Worm (Caenorhabditis elegans) whole organism, L2 larva: ENCODE measurements around the gene ecps-2.
A peak's percentile ranks its signal among the peaks of the same experiment; 100 is the strongest.

Experiments
- C34F6.9 ChIP-seq: fragments of 150-350 bp; optimal IDR thresholded peaks from 2 replicates; lab custom pipeline; 2014; ENCODE audit warnings: missing biosample characterization, missing genetic modification characterization
- R02D3.7 ChIP-seq: fragments of 150-350 bp; optimal IDR thresholded peaks from 2 replicates; lab custom pipeline; 2014; ENCODE audit warnings: missing biosample characterization, missing genetic modification characterization
- ama-1 ChIP-seq: fragments of 150-350 bp; optimal IDR thresholded peaks from 2 replicates; lab custom pipeline; 2018; ENCODE audit warnings: inconsistent platforms
- blmp-1 ChIP-seq: sonication (generic microtip); optimal IDR thresholded peaks from 2 replicates; lab custom pipeline; 2017; ENCODE audit warnings: missing genetic modification characterization, mild to moderate bottlenecking, missing compliant biosample characterization, antibody characterized with exemption, moderate library complexity; ENCODE audit not compliant: insufficient read depth
- ceh-82 ChIP-seq: fragments of 150-350 bp; optimal IDR thresholded peaks from 2 replicates; lab custom pipeline; 2014; ENCODE audit warnings: missing biosample characterization, missing genetic modification characterization
- crh-2 ChIP-seq: sonication (generic microtip); optimal IDR thresholded peaks from 2 replicates; lab custom pipeline; 2017; ENCODE audit warnings: missing biosample characterization, missing genetic modification characterization
- dmd-4 ChIP-seq: sonication (generic microtip); optimal IDR thresholded peaks from 2 replicates; lab custom pipeline; 2017; ENCODE audit warnings: missing biosample characterization, missing genetic modification characterization
- egl-27 ChIP-seq: sonication (generic microtip); optimal IDR thresholded peaks from 3 replicates; lab custom pipeline; 2017; ENCODE audit warnings: missing biosample characterization, missing genetic modification reagents, missing genetic modification characterization
- elt-1 ChIP-seq: fragments of 150-350 bp; optimal IDR thresholded peaks from 2 replicates; lab custom pipeline; 2014; ENCODE audit warnings: missing biosample characterization, missing genetic modification characterization
- elt-3 ChIP-seq: sonication (generic microtip); optimal IDR thresholded peaks from 2 replicates; lab custom pipeline; 2017; ENCODE audit warnings: missing biosample characterization, missing genetic modification characterization
- fos-1 ChIP-seq: fragments of 150-350 bp; optimal IDR thresholded peaks from 2 replicates; lab custom pipeline; 2014; ENCODE audit warnings: missing biosample characterization, missing genetic modification characterization
- gmeb-1 ChIP-seq: fragments of 150-350 bp; optimal IDR thresholded peaks from 2 replicates; lab custom pipeline; 2014; ENCODE audit warnings: missing biosample characterization, missing genetic modification characterization
- lin-11 ChIP-seq: fragments of 150-350 bp; sonication (generic microtip); optimal IDR thresholded peaks from 2 replicates; lab custom pipeline; 2014; ENCODE audit warnings: missing biosample characterization, missing genetic modification characterization, inconsistent platforms, mixed read lengths
- lin-13 ChIP-seq: fragments of 150-350 bp; optimal IDR thresholded peaks from 2 replicates; lab custom pipeline; 2014; ENCODE audit warnings: missing biosample characterization, missing genetic modification reagents, missing genetic modification characterization
- lin-39 ChIP-seq: fragments of 150-350 bp; optimal IDR thresholded peaks from 2 replicates; lab custom pipeline; 2014; ENCODE audit warnings: missing biosample characterization, missing genetic modification reagents, missing genetic modification characterization
- lsy-2 ChIP-seq, 2 experiments: fragments of 150-350 bp in 1 of 2; sonication (generic microtip) in 1 of 2; optimal IDR thresholded peaks; 2 replicates each; lab custom pipeline; 2014 to 2017; ENCODE audit warnings: missing biosample characterization in 2 of 2, missing genetic modification characterization in 2 of 2
- mab-5 ChIP-seq: fragments of 150-350 bp; optimal IDR thresholded peaks from 2 replicates; lab custom pipeline; 2014; ENCODE audit warnings: missing biosample characterization, missing genetic modification characterization
- mbf-1 ChIP-seq: sonication (generic microtip); optimal IDR thresholded peaks from 2 replicates; lab custom pipeline; 2017; ENCODE audit warnings: missing biosample characterization, missing genetic modification characterization
- mdl-1 ChIP-seq, 2 experiments: fragments of 150-350 bp in 1 of 2; sonication (generic microtip) in 1 of 2; optimal IDR thresholded peaks; 2 replicates each; lab custom pipeline; 2017; ENCODE audit warnings: missing biosample characterization in 2 of 2, missing genetic modification characterization in 2 of 2
- nhr-10 ChIP-seq: sonication (generic microtip); optimal IDR thresholded peaks from 2 replicates; lab custom pipeline; 2017; ENCODE audit warnings: missing biosample characterization, missing genetic modification characterization
- nhr-11 ChIP-seq: fragments of 150-350 bp; optimal IDR thresholded peaks from 2 replicates; lab custom pipeline; 2014; ENCODE audit warnings: missing biosample characterization, missing genetic modification characterization
- nhr-12 ChIP-seq: fragments of 150-350 bp; optimal IDR thresholded peaks from 2 replicates; lab custom pipeline; 2014; ENCODE audit warnings: missing biosample characterization, missing genetic modification characterization
- nhr-129 ChIP-seq: fragments of 150-350 bp; optimal IDR thresholded peaks from 2 replicates; lab custom pipeline; 2014; ENCODE audit warnings: missing biosample characterization, missing genetic modification characterization
- nhr-21 ChIP-seq: fragments of 150-350 bp; optimal IDR thresholded peaks from 2 replicates; lab custom pipeline; 2014; ENCODE audit warnings: missing biosample characterization, missing genetic modification characterization
- nhr-23 ChIP-seq: fragments of 150-350 bp; optimal IDR thresholded peaks from 2 replicates; lab custom pipeline; 2014; ENCODE audit warnings: missing biosample characterization, missing genetic modification reagents, missing genetic modification characterization
- nhr-237 ChIP-seq: fragments of 150-350 bp; optimal IDR thresholded peaks from 2 replicates; lab custom pipeline; 2014; ENCODE audit warnings: missing biosample characterization, missing genetic modification characterization
- nhr-25 ChIP-seq: fragments of 150-350 bp; sonication (generic microtip); optimal IDR thresholded peaks from 3 replicates; lab custom pipeline; 2014; ENCODE audit warnings: missing biosample characterization, missing genetic modification characterization
- nhr-6 ChIP-seq: fragments of 150-350 bp; optimal IDR thresholded peaks from 2 replicates; lab custom pipeline; 2014; ENCODE audit warnings: missing biosample characterization, missing genetic modification characterization
- peb-1 ChIP-seq: fragments of 150-350 bp; optimal IDR thresholded peaks from 2 replicates; lab custom pipeline; 2014; ENCODE audit warnings: missing biosample characterization, missing genetic modification characterization
- sem-4 ChIP-seq: fragments of 150-350 bp; optimal IDR thresholded peaks from 2 replicates; lab custom pipeline; 2014; ENCODE audit warnings: missing biosample characterization, missing genetic modification reagents, missing genetic modification characterization
- sma-3 ChIP-seq: sonication (generic microtip); optimal IDR thresholded peaks from 2 replicates; lab custom pipeline; 2016; ENCODE audit warnings: missing genetic modification reagents, missing genetic modification characterization, missing compliant biosample characterization
- sma-9 ChIP-seq, 2 experiments: fragments of 150-350 bp in 1 of 2; sonication (generic microtip) in 1 of 2; optimal IDR thresholded peaks; 2 replicates each; lab custom pipeline; 2014 to 2016; ENCODE audit warnings: missing genetic modification characterization in 2 of 2, mild to moderate bottlenecking in 1 of 2, missing biosample characterization in 1 of 2, missing compliant biosample characterization in 1 of 2, missing genetic modification reagents in 1 of 2, moderate library complexity in 1 of 2
- snpc-4 ChIP-seq: fragments of 150-350 bp; optimal IDR thresholded peaks from 2 replicates; lab custom pipeline; 2014; ENCODE audit warnings: missing biosample characterization, missing genetic modification characterization
- unc-39 ChIP-seq: fragments of 150-350 bp; optimal IDR thresholded peaks from 2 replicates; lab custom pipeline; 2014; ENCODE audit warnings: missing biosample characterization, missing genetic modification characterization
- unc-55 ChIP-seq: fragments of 150-350 bp; sonication (generic microtip); optimal IDR thresholded peaks from 3 replicates; lab custom pipeline; 2014; ENCODE audit warnings: missing biosample characterization, missing genetic modification reagents, missing genetic modification characterization
- unc-62 ChIP-seq: fragments of 150-350 bp; optimal IDR thresholded peaks from 2 replicates; lab custom pipeline; 2014; ENCODE audit warnings: missing biosample characterization, missing genetic modification reagents, missing genetic modification characterization
- zag-1 ChIP-seq: fragments of 150-350 bp; optimal IDR thresholded peaks from 2 replicates; lab custom pipeline; 2014; ENCODE audit warnings: missing biosample characterization, missing genetic modification characterization
- ztf-1 ChIP-seq: fragments of 200-800 bp; sonication (Bioruptor generic); conservative IDR thresholded peaks from 2 replicates; pipeline ENCODE4 v1.3.6; 2022; ENCODE audit warnings: missing genetic modification characterization, missing compliant biosample characterization
- ztf-11 ChIP-seq: sonication (generic microtip); optimal IDR thresholded peaks from 2 replicates; lab custom pipeline; 2017; ENCODE audit warnings: missing biosample characterization, missing genetic modification characterization

ecps-2 gene

ce11 chrIII:10442355-10443140 is at the start of gene ecps-2, which contains the start of gene H04D03.2:
ecps-2 (plus strand) TSS chrIII:10443090.
H04D03.2 (minus strand) TSS chrIII:10442405.
- TF ChIP-seq mab-5: no peak
- no peak for TF ChIP-seq sma-9 (GFP tag; optimal IDR thresholded peaks at IDR 0.05; lab: Kevin White, UChicago)
- no peak for TF ChIP-seq sma-9 (tag; optimal IDR thresholded peaks at IDR 0.05; lab: Kevin White, UChicago)
- TF ChIP-seq lin-39 (tag; lab: Kevin White, UChicago): no peak
- no peak for TF ChIP-seq nhr-12
- TF ChIP-seq crh-2 (tag; lab: Kevin White, UChicago): no peak
- TF ChIP-seq unc-62 (GFP tag; lab: Kevin White, UChicago): no peak
- no peak for TF ChIP-seq sma-3 (GFP tag; lab: Kevin White, UChicago)
- TF ChIP-seq nhr-6: no peak
- no peak for TF ChIP-seq R02D3.7 (tag; lab: Kevin White, UChicago)
- TF ChIP-seq nhr-129 (tag; lab: Kevin White, UChicago): no peak
- no peak for TF ChIP-seq nhr-10
- no peak for TF ChIP-seq fos-1 (tag; lab: Kevin White, UChicago)
- TF ChIP-seq snpc-4 (tag; lab: Kevin White, UChicago): no peak
- TF ChIP-seq elt-1 (tag; lab: Kevin White, UChicago): no peak
- TF ChIP-seq lsy-2 (tag; optimal IDR thresholded peaks at IDR 0.05; lab: Kevin White, UChicago): no peak

ce11 chrIII:10395990-10396389 is 46.9 kb upstream of the ecps-2 start, which contains the start of gene M03C11.1:
M03C11.1 (minus strand) TSS chrIII:10396090.
- no peak for TF ChIP-seq C34F6.9 (tag; lab: Kevin White, UChicago)
- TF ChIP-seq blmp-1 (tag; lab: Kevin White, UChicago): no peak
- no peak for TF ChIP-seq mdl-1 (tag; optimal IDR thresholded peaks at IDR 0.05; lab: Kevin White, UChicago)
- TF ChIP-seq nhr-11 (tag; lab: Kevin White, UChicago): no peak
- no peak for TF ChIP-seq lsy-2 (tag; optimal IDR thresholded peaks at IDR 0.05; lab: Kevin White, UChicago)
- TF ChIP-seq snpc-4 (tag; lab: Kevin White, UChicago): no peak
- TF ChIP-seq unc-39 (tag; lab: Kevin White, UChicago): no peak
- no peak for TF ChIP-seq nhr-237 (tag; lab: Kevin White, UChicago)
- no peak for TF ChIP-seq gmeb-1 (tag; lab: Kevin White, UChicago)
- no peak for TF ChIP-seq nhr-129 (tag; lab: Kevin White, UChicago)
- TF ChIP-seq nhr-21: no peak
- no peak for TF ChIP-seq mbf-1 (tag; lab: Kevin White, UChicago)
- TF ChIP-seq nhr-12: no peak
- no peak for TF ChIP-seq zag-1
- TF ChIP-seq crh-2 (tag; lab: Kevin White, UChicago): no peak
- TF ChIP-seq sem-4 (tag; lab: Kevin White, UChicago): no peak
- no peak for TF ChIP-seq unc-62 (GFP tag; lab: Kevin White, UChicago)
- TF ChIP-seq ceh-82: no peak
- TF ChIP-seq lin-11 (tag; lab: Kevin White, UChicago): no peak

DNA sequence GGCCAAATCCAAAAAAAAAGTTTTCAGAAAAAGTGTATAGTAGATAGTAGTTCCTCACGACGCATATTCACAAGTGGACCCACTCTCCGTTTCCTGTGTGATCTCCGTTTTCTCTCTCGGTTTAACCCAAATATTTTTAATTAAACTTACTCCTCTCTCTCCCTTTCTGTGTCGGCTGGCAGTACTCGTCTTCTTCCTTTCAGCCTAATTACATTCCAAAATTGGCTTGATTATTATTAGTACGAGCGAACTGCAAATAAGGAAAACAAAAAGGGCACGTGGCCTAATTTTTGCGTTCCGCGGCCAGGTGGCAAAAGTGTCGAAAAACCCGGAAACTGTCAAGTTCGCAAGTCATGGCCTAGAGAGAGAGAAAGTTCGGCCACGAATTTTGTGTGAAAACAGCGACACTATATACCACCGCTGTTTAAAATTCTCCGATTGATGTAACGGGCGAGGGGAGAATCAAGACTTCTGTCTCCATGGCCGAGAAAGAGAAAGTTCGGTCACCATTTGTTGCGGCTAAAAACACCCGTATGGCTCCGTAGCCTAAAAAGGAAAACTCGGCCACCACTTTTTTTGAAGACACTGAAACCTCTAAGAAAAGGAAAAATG is 45.9 kb upstream of the ecps-2 start:
- no peak for TF ChIP-seq egl-27 (tag; lab: Kevin White, UChicago)
- no peak for TF ChIP-seq nhr-237 (tag; lab: Kevin White, UChicago)
- no peak for TF ChIP-seq zag-1
- no peak for TF ChIP-seq blmp-1 (tag; lab: Kevin White, UChicago)
- TF ChIP-seq ceh-82: no peak
- TF ChIP-seq gmeb-1 (tag; lab: Kevin White, UChicago): no peak
- no peak for TF ChIP-seq nhr-11 (tag; lab: Kevin White, UChicago)
- TF ChIP-seq nhr-23 (tag; lab: Kevin White, UChicago): no peak
- TF ChIP-seq ama-1 (lab: Kevin White, UChicago): no peak

ce11 chrIII:10398919-10399318 is 44.0 kb upstream of the ecps-2 start:
- TF ChIP-seq lin-13 (no peak), unc-55 (GFP tag; lab: Kevin White, UChicago) (peak; percentile 39), mbf-1 (tag; lab: Kevin White, UChicago) (no peak), nhr-129 (tag; lab: Kevin White, UChicago) (peak; percentile 47), ztf-1 (no peak), crh-2 (tag; lab: Kevin White, UChicago) (peak; percentile 26), sma-3 (GFP tag; lab: Kevin White, UChicago) (no peak), C34F6.9 (tag; lab: Kevin White, UChicago) (peak; percentile 45), unc-62 (GFP tag; lab: Kevin White, UChicago) (no peak), ztf-11 (no peak), mab-5 (no peak), peb-1 (tag; lab: Kevin White, UChicago) (no peak), nhr-10 (no peak), sma-9 (GFP tag; optimal IDR thresholded peaks at IDR 0.05; lab: Kevin White, UChicago) (no peak), sma-9 (tag; optimal IDR thresholded peaks at IDR 0.05; lab: Kevin White, UChicago) (no peak), lsy-2 (tag; optimal IDR thresholded peaks at IDR 0.05; lab: Kevin White, UChicago) (peak in 1 of 2 experiments; percentile 53), zag-1 (peak; percentile 71), lin-11 (tag; lab: Kevin White, UChicago) (peak; percentile 25), nhr-25 (tag; lab: Kevin White, UChicago) (no peak), nhr-237 (tag; lab: Kevin White, UChicago) (no peak), fos-1 (tag; lab: Kevin White, UChicago) (no peak), mdl-1 (tag; optimal IDR thresholded peaks at IDR 0.05; lab: Kevin White, UChicago) (no peak), dmd-4 (no peak), blmp-1 (tag; lab: Kevin White, UChicago) (no peak), elt-3 (tag; lab: Kevin White, UChicago) (no peak)
